Fruit fly (Drosophila melanogaster) whole organism, adult: ENCODE data around the gene CG4073.
A peak's percentile ranks its signal among the peaks of the same experiment; 100 is the strongest.

Source experiments
- CG11617 ChIP-seq: fragments of 200-800 bp; sonication (Bioruptor generic); optimal IDR thresholded peaks from 2 replicates; lab custom pipeline; 2017; ENCODE audit warnings: mild to moderate bottlenecking, missing biosample characterization, missing genetic modification reagents, missing genetic modification characterization
- CG12768 ChIP-seq: fragments of 200-800 bp; sonication (Bioruptor generic); optimal IDR thresholded peaks from 2 replicates; lab custom pipeline; 2017; ENCODE audit warnings: missing biosample characterization, missing genetic modification characterization, mild to moderate bottlenecking, moderate library complexity, missing genetic modification reagents
- CG14711 ChIP-seq: fragments of 200-800 bp; sonication (Bioruptor generic); optimal IDR thresholded peaks from 2 replicates; lab custom pipeline; 2018; ENCODE audit warnings: missing biosample characterization, mild to moderate bottlenecking, missing genetic modification characterization, moderate library complexity
- CG1620 ChIP-seq: fragments of 200-800 bp; sonication (Bioruptor generic); optimal IDR thresholded peaks from 2 replicates; lab custom pipeline; 2016; ENCODE audit warnings: missing biosample characterization, missing genetic modification characterization
- CG33017 ChIP-seq: fragments of 200-800 bp; sonication (Bioruptor generic); optimal IDR thresholded peaks from 2 replicates; lab custom pipeline; 2018; ENCODE audit warnings: missing biosample characterization, mild to moderate bottlenecking, missing genetic modification characterization, moderate library complexity
- CG5204 ChIP-seq: fragments of 200-800 bp; sonication (Bioruptor generic); optimal IDR thresholded peaks from 2 replicates; lab custom pipeline; 2016; ENCODE audit warnings: missing biosample characterization, missing genetic modification characterization
- CG7045 ChIP-seq: fragments of 200-800 bp; sonication (Bioruptor generic); optimal IDR thresholded peaks from 2 replicates; lab custom pipeline; 2017; ENCODE audit warnings: missing biosample characterization, mild to moderate bottlenecking, missing genetic modification characterization
- CG7101 ChIP-seq: fragments of 200-800 bp; sonication (Bioruptor generic); optimal IDR thresholded peaks from 2 replicates; lab custom pipeline; 2018; ENCODE audit warnings: missing biosample characterization, mild to moderate bottlenecking, missing genetic modification characterization, moderate library complexity
- Clk ChIP-seq: fragments of 200-800 bp; sonication (Bioruptor generic); optimal IDR thresholded peaks from 2 replicates; lab custom pipeline; 2017; ENCODE audit warnings: missing biosample characterization, missing genetic modification characterization
- Crg-1 ChIP-seq: fragments of 200-800 bp; sonication (Bioruptor generic); optimal IDR thresholded peaks from 2 replicates; lab custom pipeline; 2016; ENCODE audit warnings: missing biosample characterization, missing genetic modification characterization
- Hr96 ChIP-seq: fragments of 200-800 bp; sonication (Bioruptor generic); optimal IDR thresholded peaks from 2 replicates; lab custom pipeline; 2016; ENCODE audit warnings: missing biosample characterization, missing genetic modification characterization
- Mnt ChIP-seq: fragments of 200-800 bp; sonication (Bioruptor generic); optimal IDR thresholded peaks from 2 replicates; lab custom pipeline; 2016; ENCODE audit warnings: missing biosample characterization, mild to moderate bottlenecking, missing genetic modification characterization
- bab1 ChIP-seq: fragments of 200-800 bp; sonication (Bioruptor generic); optimal IDR thresholded peaks from 3 replicates; lab custom pipeline; 2019; ENCODE audit warnings: missing biosample characterization, mild to moderate bottlenecking, missing genetic modification characterization, moderate library complexity
- cic ChIP-seq: fragments of 200-800 bp; sonication (Bioruptor generic); optimal IDR thresholded peaks from 2 replicates; lab custom pipeline; 2017; ENCODE audit warnings: missing biosample characterization, mild to moderate bottlenecking, missing genetic modification characterization, moderate library complexity
- cnc ChIP-seq, 2 experiments: fragments of >200 bp; optimal IDR thresholded peaks; 2 replicates each; lab custom pipeline; 2017
- kay ChIP-seq: fragments of 200-800 bp; sonication (Bioruptor generic); peaks from one replicate; lab custom pipeline; 2016; ENCODE audit warnings: missing biosample characterization, missing genetic modification characterization, borderline replicate concordance
- ovo ChIP-seq: fragments of 200-800 bp; sonication (Bioruptor generic); optimal IDR thresholded peaks from 2 replicates; lab custom pipeline; 2016; ENCODE audit warnings: missing biosample characterization, missing genetic modification characterization
- pad ChIP-seq: fragments of 200-800 bp; sonication (Bioruptor generic); optimal IDR thresholded peaks from 3 replicates; lab custom pipeline; 2017; ENCODE audit warnings: missing biosample characterization, missing genetic modification characterization, mild to moderate bottlenecking, moderate library complexity, missing genetic modification reagents
- tj ChIP-seq: fragments of 200-800 bp; sonication (Bioruptor generic); optimal IDR thresholded peaks from 3 replicates; lab custom pipeline; 2017; ENCODE audit warnings: missing biosample characterization, mild to moderate bottlenecking, missing genetic modification characterization, moderate library complexity
- toe ChIP-seq: fragments of 200-800 bp; sonication (Bioruptor generic); optimal IDR thresholded peaks from 2 replicates; lab custom pipeline; 2016; ENCODE audit warnings: missing biosample characterization, missing genetic modification characterization

CG4073 gene

dm6 chr3R:10714498-10714897 is at the start of gene CG4073:
Gene CG4073 (plus strand): TSS chr3R:10714798.
- TF ChIP-seq CG11617 (GFP tag; lab: Kevin White, UChicago): no peak
- TF ChIP-seq kay: no peak
- no peak for TF ChIP-seq cic (GFP tag; lab: Kevin White, UChicago)
- no peak for TF ChIP-seq CG33017
- no peak for TF ChIP-seq tj
- no peak for TF ChIP-seq Clk (GFP tag; lab: Kevin White, UChicago)
- no peak for TF ChIP-seq Hr96 (GFP tag; lab: Kevin White, UChicago)
- no peak for TF ChIP-seq CG7101 (tag; lab: Kevin White, UChicago)
- no peak for TF ChIP-seq CG1620 (GFP tag; lab: Kevin White, UChicago)
- no peak for TF ChIP-seq CG5204
- TF ChIP-seq CG7045 (GFP tag; lab: Kevin White, UChicago): no peak

- TF ChIP-seq pad (peak; percentile 40), cic (GFP tag; lab: Kevin White, UChicago) (no peak)
Observed at dm6 chr3R:10664942-10665341, 49.7 kb upstream of the CG4073 start.

- TF ChIP-seq Crg-1 (no peak), Hr96 (GFP tag; lab: Kevin White, UChicago) (no peak), CG7101 (tag; lab: Kevin White, UChicago) (no peak), CG11617 (GFP tag; lab: Kevin White, UChicago) (no peak), CG14711 (tag; lab: Kevin White, UChicago) (no peak), CG33017 (no peak), CG5204 (no peak), cnc (optimal IDR thresholded peaks at IDR 0.05; lab: Kevin White, UChicago) (no peak), bab1 (GFP tag; lab: Kevin White, UChicago) (no peak), Clk (GFP tag; lab: Kevin White, UChicago) (no peak), CG7045 (GFP tag; lab: Kevin White, UChicago) (no peak), CG1620 (GFP tag; lab: Kevin White, UChicago) (no peak), tj (no peak), Mnt (no peak), cic (GFP tag; lab: Kevin White, UChicago) (no peak), kay (no peak), pad (no peak), CG12768 (GFP tag; lab: Kevin White, UChicago) (no peak), ovo (GFP tag; lab: Kevin White, UChicago) (no peak)
Observed at dm6 chr3R:10667964-10668363, 46.6 kb upstream of the CG4073 start.

dm6 chr3R:10669950-10670349 is 44.6 kb upstream of the CG4073 start:
- TF ChIP-seq pad (no peak), CG7101 (tag; lab: Kevin White, UChicago) (no peak), CG1620 (GFP tag; lab: Kevin White, UChicago) (no peak), toe (GFP tag; lab: Kevin White, UChicago) (no peak)

dm6 chr3R:10672680-10673079 is 41.9 kb upstream of the CG4073 start:
- TF ChIP-seq CG11617 (GFP tag; lab: Kevin White, UChicago) (no peak), Crg-1 (no peak), ovo (GFP tag; lab: Kevin White, UChicago) (no peak), CG33017 (no peak), bab1 (GFP tag; lab: Kevin White, UChicago) (no peak)

- no peak for TF ChIP-seq CG12768 (GFP tag; lab: Kevin White, UChicago)
- TF ChIP-seq pad: no peak
- TF ChIP-seq kay: no peak
- no peak for TF ChIP-seq CG5204
- TF ChIP-seq CG7101 (tag; lab: Kevin White, UChicago): no peak
- TF ChIP-seq Crg-1: no peak
- no peak for TF ChIP-seq cnc (optimal IDR thresholded peaks at IDR 0.05; lab: Kevin White, UChicago)
- TF ChIP-seq CG7045 (GFP tag; lab: Kevin White, UChicago): no peak
- TF ChIP-seq CG33017: no peak
- no peak for TF ChIP-seq CG14711 (tag; lab: Kevin White, UChicago)
- no peak for TF ChIP-seq CG11617 (GFP tag; lab: Kevin White, UChicago)
- no peak for TF ChIP-seq Clk (GFP tag; lab: Kevin White, UChicago)
- TF ChIP-seq toe (GFP tag; lab: Kevin White, UChicago): no peak
Observed at dm6 chr3R:10673571-10673970, 41.0 kb upstream of the CG4073 start.

dm6 chr3R:10675101-10675500 is 39.5 kb upstream of the CG4073 start:
- peak; percentile 25 for TF ChIP-seq Crg-1
- TF ChIP-seq bab1 (GFP tag; lab: Kevin White, UChicago): peak; percentile 56
- peak; percentile 43 for TF ChIP-seq CG1620 (GFP tag; lab: Kevin White, UChicago)
- peak; percentile 20 for TF ChIP-seq CG14711 (tag; lab: Kevin White, UChicago)
- no peak for TF ChIP-seq Clk (GFP tag; lab: Kevin White, UChicago)
- no peak for TF ChIP-seq tj

dm6 chr3R:10677245-10677902 is 37.2 kb upstream of the CG4073 start, which contains the start of gene CG6465:
Gene CG6465 (minus strand): TSS chr3R:10677251.
- no peak for TF ChIP-seq CG7101 (tag; lab: Kevin White, UChicago)
- no peak for TF ChIP-seq Hr96 (GFP tag; lab: Kevin White, UChicago)
- TF ChIP-seq CG5204: no peak
- peak; percentile 37 for TF ChIP-seq CG12768 (GFP tag; lab: Kevin White, UChicago)
- TF ChIP-seq cic (GFP tag; lab: Kevin White, UChicago): peak; percentile 63
- peak; percentile 70 for TF ChIP-seq kay
- TF ChIP-seq tj: no peak
- TF ChIP-seq ovo (GFP tag; lab: Kevin White, UChicago): no peak
- peak; percentile 54 for TF ChIP-seq pad
- TF ChIP-seq CG1620 (GFP tag; lab: Kevin White, UChicago): no peak
- TF ChIP-seq Mnt: no peak
- no peak for TF ChIP-seq bab1 (GFP tag; lab: Kevin White, UChicago)
- no peak for TF ChIP-seq CG7045 (GFP tag; lab: Kevin White, UChicago)
- no peak for TF ChIP-seq toe (GFP tag; lab: Kevin White, UChicago)
- TF ChIP-seq CG14711 (tag; lab: Kevin White, UChicago): no peak
- TF ChIP-seq CG33017: peak; percentile 32
- no peak for TF ChIP-seq CG11617 (GFP tag; lab: Kevin White, UChicago)
- TF ChIP-seq Clk (GFP tag; lab: Kevin White, UChicago): no peak
- TF ChIP-seq cnc (optimal IDR thresholded peaks at IDR 0.05; lab: Kevin White, UChicago): no peak
- TF ChIP-seq Crg-1: no peak
